Fruit fly (Drosophila melanogaster) whole organism, embryonic: Measurements from ENCODE around the gene CG31886.

Source experiments
- Abd-B ChIP-seq: fragments of 200-800 bp; sonication (Bioruptor generic); optimal IDR thresholded peaks from 2 replicates; lab custom pipeline; 2018; ENCODE audit warnings: missing biosample characterization, mild to moderate bottlenecking, missing genetic modification characterization, moderate library complexity
- BtbVII ChIP-seq: fragments of 200-800 bp; sonication (Bioruptor generic); optimal IDR thresholded peaks from 3 replicates; lab custom pipeline; 2017; ENCODE audit warnings: missing biosample characterization, mild to moderate bottlenecking, missing genetic modification characterization
- CG1024 ChIP-seq: fragments of 200-800 bp; sonication (Bioruptor generic); IDR thresholded peaks from 2 replicates; pipeline ENCODE4 v1.3.6; 2022; ENCODE audit warnings: missing biosample characterization, missing genetic modification characterization
- CG10366 ChIP-seq: fragments of 200-800 bp; sonication (Bioruptor generic); IDR thresholded peaks from 2 replicates; pipeline ENCODE4 v1.3.6; 2022; ENCODE audit warnings: missing biosample characterization, missing genetic modification characterization
- CG12155 ChIP-seq: fragments of 200-800 bp; sonication (Bioruptor generic); optimal IDR thresholded peaks from 3 replicates; lab custom pipeline; 2016; ENCODE audit warnings: missing biosample characterization, missing genetic modification characterization
- CG12744 ChIP-seq: fragments of 200-800 bp; sonication (Bioruptor generic); optimal IDR thresholded peaks from 2 replicates; lab custom pipeline; 2016; ENCODE audit warnings: missing biosample characterization, missing genetic modification characterization
- CG12769 ChIP-seq: fragments of 200-800 bp; sonication (Bioruptor generic); optimal IDR thresholded peaks from 2 replicates; lab custom pipeline; 2019; ENCODE audit warnings: missing biosample characterization, mild to moderate bottlenecking, missing genetic modification characterization, moderate library complexity
- CG13123 ChIP-seq: fragments of 200-800 bp; sonication (Bioruptor generic); optimal IDR thresholded peaks from 2 replicates; lab custom pipeline; 2016; ENCODE audit warnings: missing biosample characterization, missing genetic modification characterization
- CG13894 ChIP-seq: fragments of 200-800 bp; sonication (Bioruptor generic); optimal IDR thresholded peaks from 3 replicates; lab custom pipeline; 2018; ENCODE audit warnings: missing biosample characterization, mild to moderate bottlenecking, missing genetic modification characterization, moderate library complexity
- CG15269 ChIP-seq: fragments of 200-800 bp; sonication (Bioruptor generic); optimal IDR thresholded peaks from 2 replicates; lab custom pipeline; 2018; ENCODE audit warnings: missing biosample characterization, mild to moderate bottlenecking, missing genetic modification characterization, moderate library complexity
- CG15601 ChIP-seq: fragments of 200-800 bp; sonication (Bioruptor generic); optimal IDR thresholded peaks from 3 replicates; lab custom pipeline; 2019; ENCODE audit warnings: missing biosample characterization, mild to moderate bottlenecking, missing genetic modification characterization, moderate library complexity
- CG1647 ChIP-seq: fragments of 200-800 bp; sonication (Bioruptor generic); optimal IDR thresholded peaks from 3 replicates; lab custom pipeline; 2016; ENCODE audit warnings: missing biosample characterization, missing genetic modification characterization
- CG17186 ChIP-seq: fragments of 200-800 bp; sonication (Bioruptor generic); optimal IDR thresholded peaks from 3 replicates; lab custom pipeline; 2017; ENCODE audit warnings: missing biosample characterization, missing genetic modification reagents, missing genetic modification characterization
- CG17359 ChIP-seq: fragments of 200-800 bp; sonication (Bioruptor generic); optimal IDR thresholded peaks from 3 replicates; lab custom pipeline; 2018; ENCODE audit warnings: missing biosample characterization, mild to moderate bottlenecking, missing genetic modification characterization, moderate library complexity
- CG17802 ChIP-seq: fragments of 200-800 bp; sonication (Bioruptor generic); optimal IDR thresholded peaks from 2 replicates; lab custom pipeline; 2018; ENCODE audit warnings: missing biosample characterization, mild to moderate bottlenecking, missing genetic modification characterization, moderate library complexity
- CG18599 ChIP-seq: fragments of 200-800 bp; sonication (Bioruptor generic); optimal IDR thresholded peaks from 3 replicates; lab custom pipeline; 2017; ENCODE audit warnings: missing biosample characterization, missing genetic modification characterization, mild to moderate bottlenecking, moderate library complexity, missing genetic modification reagents
- CG31224 ChIP-seq: fragments of 200-800 bp; sonication (Bioruptor generic); IDR thresholded peaks from 2 replicates; pipeline ENCODE4 v1.3.6; 2022; ENCODE audit warnings: missing biosample characterization, missing genetic modification characterization
- CG34376 ChIP-seq: fragments of 200-800 bp; sonication (Bioruptor generic); optimal IDR thresholded peaks from 2 replicates; lab custom pipeline; 2018; ENCODE audit warnings: missing biosample characterization, mild to moderate bottlenecking, missing genetic modification characterization
- CG34422 ChIP-seq: fragments of 200-800 bp; sonication (Bioruptor generic); IDR thresholded peaks from 3 replicates; pipeline ENCODE4 v1.3.6; 2022; ENCODE audit warnings: missing biosample characterization, missing genetic modification characterization
- CG3847 ChIP-seq: fragments of 200-800 bp; sonication (Bioruptor generic); IDR thresholded peaks from 2 replicates; pipeline ENCODE4 v1.3.6; 2022; ENCODE audit warnings: missing biosample characterization, missing genetic modification characterization
- CG42726 ChIP-seq: fragments of 200-800 bp; sonication (Bioruptor generic); IDR thresholded peaks from 2 replicates; pipeline ENCODE4 v1.3.6; 2022; ENCODE audit warnings: missing biosample characterization, missing genetic modification characterization; ENCODE audit not compliant: partially characterized antibody
- CG4854 ChIP-seq: fragments of 200-800 bp; sonication (Bioruptor generic); optimal IDR thresholded peaks from 2 replicates; lab custom pipeline; 2016; ENCODE audit warnings: missing biosample characterization, missing genetic modification characterization, inconsistent platforms
- CG6272 ChIP-seq: fragments of 200-800 bp; sonication (Bioruptor generic); IDR thresholded peaks from 2 replicates; pipeline ENCODE4 v1.3.6; 2022; ENCODE audit warnings: missing biosample characterization, missing genetic modification characterization
- CG9727 ChIP-seq: fragments of 200-800 bp; sonication (Bioruptor generic); optimal IDR thresholded peaks from 3 replicates; lab custom pipeline; 2017; ENCODE audit warnings: missing biosample characterization, mild to moderate bottlenecking, missing genetic modification characterization
- Dll ChIP-seq: fragments of 200-800 bp; sonication (Bioruptor generic); IDR thresholded peaks from 4 replicates; pipeline ENCODE4 v1.3.6; 2022; ENCODE audit warnings: missing biosample characterization, missing genetic modification characterization; ENCODE audit not compliant: partially characterized antibody
- E2f1 ChIP-seq: fragments of 200-800 bp; sonication (Bioruptor generic); IDR thresholded peaks from 2 replicates; pipeline ENCODE4 v1.3.6; 2022; ENCODE audit warnings: missing biosample characterization, missing genetic modification characterization
- HLH54F ChIP-seq: fragments of 200-800 bp; sonication (Bioruptor generic); optimal IDR thresholded peaks from 3 replicates; lab custom pipeline; 2016; ENCODE audit warnings: missing biosample characterization, missing genetic modification characterization
- HmgD ChIP-seq: fragments of 200-800 bp; sonication (Bioruptor generic); optimal IDR thresholded peaks from 3 replicates; lab custom pipeline; 2016; ENCODE audit warnings: missing biosample characterization, missing genetic modification characterization
- Neu2 ChIP-seq: fragments of 200-800 bp; sonication (Bioruptor generic); optimal IDR thresholded peaks from 3 replicates; lab custom pipeline; 2016; ENCODE audit warnings: missing biosample characterization, missing genetic modification characterization, borderline replicate concordance
- Rx ChIP-seq: fragments of 200-800 bp; sonication (Bioruptor generic); IDR thresholded peaks from 2 replicates; pipeline ENCODE4 v1.3.6; 2022; ENCODE audit warnings: missing biosample characterization, missing genetic modification characterization
- Scr ChIP-seq: fragments of 200-800 bp; sonication (Bioruptor generic); IDR thresholded peaks from 2 replicates; pipeline ENCODE4 v1.3.6; 2022; ENCODE audit warnings: missing biosample characterization, missing genetic modification characterization; ENCODE audit not compliant: partially characterized antibody
- Sin3A ChIP-seq: fragments of >200 bp; optimal IDR thresholded peaks from 2 replicates; lab custom pipeline; 2018
- Stat92E ChIP-seq, 3 experiments: fragments of >200 bp in 2 of 3; fragments of 200-800 bp in 1 of 3; sonication (Bioruptor generic) in 1 of 3; optimal IDR thresholded peaks; 2 replicates each; lab custom pipeline; 2017 to 2019; ENCODE audit warnings: missing biosample characterization in 3 of 3, missing genetic modification characterization in 3 of 3, mild to moderate bottlenecking in 1 of 3, moderate library complexity in 1 of 3
- Trl ChIP-seq, 3 experiments: fragments of >200 bp in 2 of 3; fragments of 200-800 bp in 1 of 3; sonication (Bioruptor generic) in 1 of 3; optimal IDR thresholded peaks; 2 replicates in 1 of 3; 3 replicates in 2 of 3; lab custom pipeline; 2016 to 2017; ENCODE audit warnings: missing biosample characterization in 1 of 3, missing genetic modification characterization in 1 of 3
- ab ChIP-seq: fragments of 200-800 bp; sonication (Bioruptor generic); optimal IDR thresholded peaks from 2 replicates; lab custom pipeline; 2016; ENCODE audit warnings: missing biosample characterization, missing genetic modification characterization
- caup ChIP-seq: fragments of 200-800 bp; sonication (Bioruptor generic); optimal IDR thresholded peaks from 3 replicates; lab custom pipeline; 2017; ENCODE audit warnings: missing biosample characterization, mild to moderate bottlenecking, missing genetic modification characterization, moderate library complexity; ENCODE audit not compliant: severe bottlenecking
- da ChIP-seq: fragments of 200-800 bp; sonication (Bioruptor generic); optimal IDR thresholded peaks from 2 replicates; lab custom pipeline; 2016; ENCODE audit warnings: missing biosample characterization, missing genetic modification characterization
- dpn ChIP-seq, 2 experiments: fragments of 200-800 bp; sonication (Bioruptor generic); optimal IDR thresholded peaks; 3 replicates each; lab custom pipeline; 2016; ENCODE audit warnings: missing biosample characterization in 2 of 2, missing genetic modification characterization in 2 of 2
- eve ChIP-seq, 2 experiments: fragments of >200 bp; optimal IDR thresholded peaks; 2 replicates each; lab custom pipeline; 2017; ENCODE audit warnings: missing biosample characterization in 2 of 2, missing genetic modification characterization in 2 of 2
- gce ChIP-seq: fragments of 200-800 bp; sonication (Bioruptor generic); IDR thresholded peaks from 3 replicates; pipeline ENCODE4 v1.3.6; 2022; ENCODE audit warnings: missing biosample characterization, missing genetic modification characterization
- grau ChIP-seq: fragments of 200-800 bp; optimal IDR thresholded peaks from 3 replicates; lab custom pipeline; 2019; ENCODE audit warnings: missing biosample characterization, mild to moderate bottlenecking, missing genetic modification characterization, moderate library complexity
- gsb ChIP-seq: fragments of 200-800 bp; sonication (Bioruptor generic); IDR thresholded peaks from 2 replicates; pipeline ENCODE4 v1.3.6; 2022; ENCODE audit warnings: missing biosample characterization, missing genetic modification characterization
- scrt ChIP-seq: fragments of 200-800 bp; sonication (Bioruptor generic); optimal IDR thresholded peaks from 2 replicates; lab custom pipeline; 2018; ENCODE audit warnings: missing biosample characterization, mild to moderate bottlenecking, missing genetic modification characterization, moderate library complexity
- sug ChIP-seq: fragments of 200-800 bp; optimal IDR thresholded peaks from 2 replicates; lab custom pipeline; 2019; ENCODE audit warnings: missing biosample characterization, mild to moderate bottlenecking, missing genetic modification characterization, moderate library complexity
- tap ChIP-seq: fragments of 200-800 bp; optimal IDR thresholded peaks from 3 replicates; lab custom pipeline; 2019; ENCODE audit warnings: missing biosample characterization, mild to moderate bottlenecking, missing genetic modification characterization, moderate library complexity
- tna ChIP-seq: fragments of 200-800 bp; sonication (Bioruptor generic); IDR thresholded peaks from 2 replicates; pipeline ENCODE4 v1.3.6; 2022; ENCODE audit warnings: missing biosample characterization, missing genetic modification characterization; ENCODE audit not compliant: partially characterized antibody
- tup ChIP-seq: fragments of 200-800 bp; sonication (Bioruptor generic); optimal IDR thresholded peaks from 2 replicates; lab custom pipeline; 2016; ENCODE audit warnings: missing biosample characterization, mild to moderate bottlenecking, missing genetic modification characterization, moderate library complexity
- z ChIP-seq: fragments of 200-800 bp; sonication (Bioruptor generic); IDR thresholded peaks from 3 replicates; pipeline ENCODE4 v1.3.6; 2022; ENCODE audit warnings: missing biosample characterization, missing genetic modification characterization

Gene CG31886

dm6 chr2L:8951184-8951934 is 7.5 kb downstream of the CG31886 start, which contains the start of gene C1GalTA (continued):
- peak; percentile 99 for TF ChIP-seq CG15269 (tag; lab: Kevin White, UChicago)
- peak; percentile 96 for TF ChIP-seq CG13894 (tag; lab: Kevin White, UChicago)
- peak; percentile 97 for TF ChIP-seq E2f1 (GFP tag; lab: Robert Waterston, UW)
- TF ChIP-seq ab (GFP tag; lab: Kevin White, UChicago) = peak; percentile 22
- TF ChIP-seq gsb (GFP tag; lab: Robert Waterston, UW) = peak; percentile 93
- TF ChIP-seq HLH54F (GFP tag; lab: Kevin White, UChicago) = peak; percentile 48
- TF ChIP-seq CG17359 (tag; lab: Kevin White, UChicago) = peak; percentile 97
- no peak for TF ChIP-seq CG42726
- peak; percentile 60 for TF ChIP-seq CG17186
- TF ChIP-seq CG1647 (GFP tag; lab: Kevin White, UChicago) = peak; percentile 36
- TF ChIP-seq sug (tag; lab: Kevin White, UChicago) = peak; percentile 96
- TF ChIP-seq CG34422 = peak; percentile 96
- peak; percentile 61 for TF ChIP-seq CG12769 (tag; lab: Kevin White, UChicago)
- no peak for TF ChIP-seq CG12744 (GFP tag; lab: Kevin White, UChicago)
- TF ChIP-seq tna (GFP tag; lab: Robert Waterston, UW) = no peak
- no peak for TF ChIP-seq z
- peak; percentile 79 to 92 for TF ChIP-seq Trl (optimal IDR thresholded peaks at IDR 0.05; lab: Kevin White, UChicago)
- TF ChIP-seq Trl (GFP tag; optimal IDR thresholded peaks at IDR 0.05; lab: Kevin White, UChicago) = peak; percentile 67
- TF ChIP-seq CG3847 (GFP tag; lab: Robert Waterston, UW) = peak; percentile 92
- TF ChIP-seq HmgD (GFP tag; lab: Kevin White, UChicago) = no peak
- peak; percentile 97 for TF ChIP-seq CG15601 (tag; lab: Kevin White, UChicago)
- no peak for TF ChIP-seq Neu2 (GFP tag; lab: Kevin White, UChicago)
- peak; percentile 99 for TF ChIP-seq grau
- TF ChIP-seq CG6272 (GFP tag; lab: Robert Waterston, UW) = peak; percentile 84
- TF ChIP-seq gce (GFP tag; lab: Robert Waterston, UW) = peak; percentile 95
- TF ChIP-seq tup = peak; percentile 28
- TF ChIP-seq scrt (GFP tag; lab: Kevin White, UChicago) = peak; percentile 94
- TF ChIP-seq Dll (GFP tag; lab: Robert Waterston, UW) = no peak
- peak; percentile 99 for TF ChIP-seq CG9727
- peak; percentile 93 for TF ChIP-seq CG12155 (GFP tag; lab: Kevin White, UChicago)
- TF ChIP-seq BtbVII (GFP tag; lab: Kevin White, UChicago) = peak; percentile 98
- peak; percentile 77 for TF ChIP-seq CG17802
- TF ChIP-seq dpn (GFP tag; optimal IDR thresholded peaks at IDR 0.05; lab: Kevin White, UChicago) = peak; percentile 68 to 94
- TF ChIP-seq tap (tag; lab: Kevin White, UChicago) = peak; percentile 98
- no peak for TF ChIP-seq da (GFP tag; lab: Kevin White, UChicago)
- TF ChIP-seq Abd-B (GFP tag; lab: Kevin White, UChicago) = peak; percentile 97
- TF ChIP-seq Scr (GFP tag; lab: Robert Waterston, UW) = no peak
- TF ChIP-seq CG4854 (GFP tag; lab: Kevin White, UChicago) = peak; percentile 49
- peak; percentile 90 for TF ChIP-seq CG10366 (GFP tag; lab: Robert Waterston, UW)
- peak in 1 of 2 experiments; percentile 78 for TF ChIP-seq eve (GFP tag; optimal IDR thresholded peaks at IDR 0.05; lab: Kevin White, UChicago)
- TF ChIP-seq CG13123 (GFP tag; lab: Kevin White, UChicago) = peak; percentile 93
- TF ChIP-seq CG34376 (GFP tag; lab: Kevin White, UChicago) = peak; percentile 93
- peak; percentile 96 for TF ChIP-seq caup (GFP tag; lab: Kevin White, UChicago)
- peak; percentile 78 for TF ChIP-seq Rx (GFP tag; lab: Robert Waterston, UW)
- TF ChIP-seq Stat92E (GFP tag; optimal IDR thresholded peaks at IDR 0.05; lab: Kevin White, UChicago) = peak in 1 of 3 experiments; percentile 99
- TF ChIP-seq CG18599 (GFP tag; lab: Kevin White, UChicago) = peak; percentile 99
- TF ChIP-seq CG31224 (GFP tag; lab: Robert Waterston, UW) = peak; percentile 92
- peak; percentile 76 for TF ChIP-seq CG1024 (GFP tag; lab: Robert Waterston, UW)
- no peak for TF ChIP-seq Sin3A
